Worm (Caenorhabditis elegans) whole organism, young adult: ENCODE results near the gene gegf-1.

Experiments
- B0019.2 ChIP-seq: fragments of 200-800 bp; sonication (Bioruptor generic); conservative IDR thresholded peaks from 2 replicates; pipeline ENCODE4 v1.3.6; 2022; ENCODE audit warnings: missing genetic modification reagents, missing genetic modification characterization, missing compliant biosample characterization
- D2030.7 ChIP-seq: fragments of 200-800 bp; sonication (Bioruptor generic); IDR thresholded peaks from 2 replicates; pipeline ENCODE4 v1.3.6; 2022; ENCODE audit warnings: missing genetic modification reagents, missing genetic modification characterization, missing compliant biosample characterization
- F22D6.2 ChIP-seq: sonication (generic microtip); optimal IDR thresholded peaks from 2 replicates; lab custom pipeline; 2016; ENCODE audit warnings: mild to moderate bottlenecking, missing genetic modification characterization, missing compliant biosample characterization
- K11D2.4 ChIP-seq: fragments of 200-800 bp; sonication (Bioruptor generic); IDR thresholded peaks from 2 replicates; pipeline ENCODE4 v1.3.6; 2022; ENCODE audit warnings: missing genetic modification reagents, missing genetic modification characterization, missing compliant biosample characterization
- Y53F4B.3 ChIP-seq: fragments of 200-800 bp; sonication (Bioruptor generic); IDR thresholded peaks from 2 replicates; pipeline ENCODE4 v1.3.6; 2022; ENCODE audit warnings: missing genetic modification reagents, missing genetic modification characterization, missing compliant biosample characterization
- Y53G8AR.9 ChIP-seq: fragments of 200-800 bp; sonication (Bioruptor generic); conservative IDR thresholded peaks from 2 replicates; pipeline ENCODE4 v1.3.6; 2022; ENCODE audit warnings: missing genetic modification reagents, missing genetic modification characterization, missing compliant biosample characterization
- Y56A3A.18 ChIP-seq: fragments of 200-800 bp; sonication (Bioruptor generic); IDR thresholded peaks from 2 replicates; pipeline ENCODE4 v1.3.6; 2022; ENCODE audit warnings: missing genetic modification reagents, missing genetic modification characterization, missing compliant biosample characterization
- Y95B8A.8 ChIP-seq: fragments of 200-800 bp; sonication (Bioruptor generic); IDR thresholded peaks from 2 replicates; pipeline ENCODE4 v1.3.6; 2022; ENCODE audit warnings: missing genetic modification reagents, missing genetic modification characterization, missing compliant biosample characterization
- attf-3 ChIP-seq: fragments of 200-800 bp; sonication (Bioruptor generic); conservative IDR thresholded peaks from 2 replicates; pipeline ENCODE4 v1.3.6; 2022; ENCODE audit warnings: missing genetic modification reagents, missing genetic modification characterization, missing compliant biosample characterization
- attf-5 ChIP-seq: fragments of 200-800 bp; sonication (Bioruptor generic); optimal IDR thresholded peaks from 2 replicates; lab custom pipeline; 2018; ENCODE audit warnings: mild to moderate bottlenecking, missing genetic modification characterization, missing compliant biosample characterization
- ceh-27 ChIP-seq: fragments of 200-800 bp; sonication (Bioruptor generic); optimal IDR thresholded peaks from 2 replicates; lab custom pipeline; 2018; ENCODE audit warnings: mild to moderate bottlenecking, missing genetic modification characterization, moderate library complexity, missing compliant biosample characterization
- ceh-40 ChIP-seq: fragments of 200-800 bp; sonication (Bioruptor generic); IDR thresholded peaks from 2 replicates; pipeline ENCODE4 v1.3.6; 2022; ENCODE audit warnings: missing genetic modification characterization, missing compliant biosample characterization
- ceh-58 ChIP-seq: fragments of 200-800 bp; sonication (Bioruptor generic); IDR thresholded peaks from 2 replicates; pipeline ENCODE4 v1.3.6; 2022; ENCODE audit warnings: missing genetic modification characterization, missing compliant biosample characterization
- die-1 ChIP-seq: sonication (generic microtip); optimal IDR thresholded peaks from 2 replicates; lab custom pipeline; 2016; ENCODE audit warnings: missing genotype, mild to moderate bottlenecking, missing genetic modification characterization, missing compliant biosample characterization
- efl-1 ChIP-seq: fragments of 150-350 bp; optimal IDR thresholded peaks from 2 replicates; lab custom pipeline; 2014; ENCODE audit warnings: missing biosample characterization, missing genetic modification reagents, missing genetic modification characterization
- egl-18 ChIP-seq: fragments of 200-800 bp; sonication (Bioruptor generic); IDR thresholded peaks from 2 replicates; pipeline ENCODE4 v1.3.6; 2022; ENCODE audit warnings: missing genetic modification reagents, missing genetic modification characterization, missing compliant biosample characterization
- fkh-3 ChIP-seq: sonication (generic microtip); optimal IDR thresholded peaks from 2 replicates; lab custom pipeline; 2016; ENCODE audit warnings: mild to moderate bottlenecking, missing genetic modification characterization, missing compliant biosample characterization
- hmg-1.2 ChIP-seq: fragments of 200-800 bp; sonication (Bioruptor generic); IDR thresholded peaks from 2 replicates; pipeline ENCODE4 v1.3.6; 2022; ENCODE audit warnings: missing genetic modification reagents, missing genetic modification characterization, missing compliant biosample characterization
- hmg-20 ChIP-seq: fragments of 200-800 bp; sonication (Bioruptor generic); IDR thresholded peaks from 2 replicates; pipeline ENCODE4 v1.3.6; 2022; ENCODE audit warnings: missing genetic modification reagents, missing genetic modification characterization, missing compliant biosample characterization
- lag-1 ChIP-seq: fragments of 200-800 bp; sonication (Bioruptor generic); IDR thresholded peaks from 2 replicates; pipeline ENCODE4 v1.3.6; 2022; ENCODE audit warnings: missing genetic modification reagents, missing genetic modification characterization, missing compliant biosample characterization
- let-526 ChIP-seq: fragments of 200-800 bp; sonication (Bioruptor generic); IDR thresholded peaks from 2 replicates; pipeline ENCODE4 v1.3.6; 2022; ENCODE audit warnings: missing genetic modification reagents, missing genetic modification characterization, missing compliant biosample characterization
- lin-40 ChIP-seq: sonication (generic microtip); optimal IDR thresholded peaks from 2 replicates; lab custom pipeline; 2016; ENCODE audit warnings: missing genetic modification characterization, mild to moderate bottlenecking, missing compliant biosample characterization, missing genotype, missing genetic modification reagents
- madf-10 ChIP-seq: sonication (generic microtip); optimal IDR thresholded peaks from 2 replicates; lab custom pipeline; 2016; ENCODE audit warnings: mild to moderate bottlenecking, missing genetic modification characterization, missing compliant biosample characterization
- madf-8 ChIP-seq: fragments of 200-800 bp; sonication (Bioruptor generic); conservative IDR thresholded peaks from 2 replicates; pipeline ENCODE4 v1.3.6; 2022; ENCODE audit warnings: missing genetic modification reagents, missing genetic modification characterization, missing compliant biosample characterization
- mcd-1 ChIP-seq: fragments of 200-800 bp; sonication (Bioruptor generic); IDR thresholded peaks from 2 replicates; pipeline ENCODE4 v1.3.6; 2022; ENCODE audit warnings: missing genetic modification reagents, missing genetic modification characterization, missing compliant biosample characterization
- mel-28 ChIP-seq: sonication (generic microtip); optimal IDR thresholded peaks from 2 replicates; lab custom pipeline; 2016; ENCODE audit warnings: borderline replicate concordance, mild to moderate bottlenecking, missing genetic modification characterization, missing compliant biosample characterization
- mxl-1 ChIP-seq: sonication (generic microtip); optimal IDR thresholded peaks from 2 replicates; lab custom pipeline; 2016; ENCODE audit warnings: missing genetic modification characterization, missing compliant biosample characterization
- nfya-2 ChIP-seq: fragments of 200-800 bp; sonication (Bioruptor generic); IDR thresholded peaks from 2 replicates; pipeline ENCODE4 v1.3.6; 2022; ENCODE audit warnings: missing genetic modification reagents, missing genetic modification characterization, missing compliant biosample characterization
- nhr-120 ChIP-seq: fragments of 200-800 bp; sonication (Bioruptor generic); IDR thresholded peaks from 2 replicates; pipeline ENCODE4 v1.3.6; 2022; ENCODE audit warnings: missing genetic modification characterization, missing compliant biosample characterization
- nhr-27 ChIP-seq: fragments of 200-800 bp; sonication (Bioruptor generic); optimal IDR thresholded peaks from 2 replicates; lab custom pipeline; 2018; ENCODE audit warnings: mild to moderate bottlenecking, missing genetic modification characterization, moderate library complexity, missing compliant biosample characterization
- nhr-80 ChIP-seq: sonication (generic microtip); optimal IDR thresholded peaks from 2 replicates; lab custom pipeline; 2016; ENCODE audit warnings: missing genetic modification characterization, missing compliant biosample characterization
- pbrm-1 ChIP-seq: fragments of 200-800 bp; sonication (Bioruptor generic); IDR thresholded peaks from 2 replicates; pipeline ENCODE4 v1.3.6; 2022; ENCODE audit warnings: missing genetic modification reagents, missing genetic modification characterization, missing compliant biosample characterization
- rec-8 ChIP-seq, 2 experiments: sonication (generic microtip); optimal IDR thresholded peaks; 2 replicates each; lab custom pipeline; 2016; ENCODE audit warnings: mild to moderate bottlenecking in 2 of 2, missing genetic modification characterization in 2 of 2, missing genetic modification reagents in 2 of 2, missing genotype in 2 of 2, missing biosample characterization in 1 of 2, missing compliant biosample characterization in 1 of 2, moderate library complexity in 1 of 2
- repo-1 ChIP-seq: sonication (generic microtip); optimal IDR thresholded peaks from 2 replicates; lab custom pipeline; 2017; ENCODE audit warnings: mild to moderate bottlenecking, missing genetic modification characterization, missing compliant biosample characterization
- sea-2 ChIP-seq: fragments of 200-800 bp; sonication (Bioruptor generic); IDR thresholded peaks from 2 replicates; pipeline ENCODE4 v1.3.6; 2022; ENCODE audit warnings: missing genetic modification characterization, missing compliant biosample characterization
- snpc-1.1 ChIP-seq: sonication (generic microtip); optimal IDR thresholded peaks from 2 replicates; lab custom pipeline; 2017; ENCODE audit warnings: missing genetic modification characterization, mild to moderate bottlenecking, missing compliant biosample characterization, antibody characterized with exemption, moderate library complexity, missing genotype, missing genetic modification reagents; ENCODE audit not compliant: insufficient read depth
- snpc-3.4 ChIP-seq: sonication (generic microtip); optimal IDR thresholded peaks from 2 replicates; lab custom pipeline; 2017; ENCODE audit warnings: missing genetic modification characterization, mild to moderate bottlenecking, missing compliant biosample characterization, antibody characterized with exemption, moderate library complexity, missing genotype, missing genetic modification reagents
- snpc-4 ChIP-seq, 5 experiments: fragments of 150-350 bp in 1 of 5; sonication (generic microtip) in 4 of 5; optimal IDR thresholded peaks; 2 replicates each; lab custom pipeline; 2014 to 2018; ENCODE audit warnings: missing genetic modification characterization in 5 of 5, missing biosample characterization in 3 of 5, antibody characterized with exemption in 2 of 5, mild to moderate bottlenecking in 2 of 5, missing compliant biosample characterization in 2 of 5, missing genotype in 2 of 5, moderate library complexity in 2 of 5, missing genetic modification reagents in 1 of 5
- somi-1 ChIP-seq: fragments of 200-800 bp; sonication (Bioruptor generic); optimal IDR thresholded peaks from 2 replicates; lab custom pipeline; 2018; ENCODE audit warnings: mild to moderate bottlenecking, missing genetic modification characterization, missing compliant biosample characterization
- sptf-2 ChIP-seq: fragments of 200-800 bp; sonication (Bioruptor generic); optimal IDR thresholded peaks from 2 replicates; lab custom pipeline; 2018; ENCODE audit warnings: mild to moderate bottlenecking, missing genetic modification characterization, missing compliant biosample characterization
- unc-130 ChIP-seq: sonication (generic microtip); optimal IDR thresholded peaks from 2 replicates; lab custom pipeline; 2016; ENCODE audit warnings: missing genetic modification reagents, missing genetic modification characterization, missing compliant biosample characterization
- unc-62 ChIP-seq: fragments of 150-350 bp; optimal IDR thresholded peaks from 2 replicates; lab custom pipeline; 2014; ENCODE audit warnings: missing biosample characterization, missing genetic modification reagents, missing genetic modification characterization
- xnd-1 ChIP-seq: sonication (generic microtip); optimal IDR thresholded peaks from 2 replicates; lab custom pipeline; 2016; ENCODE audit warnings: missing genotype, missing genetic modification reagents, missing genetic modification characterization, missing compliant biosample characterization
- zim-3 ChIP-seq: sonication (generic microtip); optimal IDR thresholded peaks from 2 replicates; lab custom pipeline; 2017; ENCODE audit warnings: mild to moderate bottlenecking, missing genetic modification characterization, moderate library complexity, missing compliant biosample characterization
- ztf-18 ChIP-seq: sonication (generic microtip); optimal IDR thresholded peaks from 2 replicates; lab custom pipeline; 2016; ENCODE audit warnings: missing genotype, mild to moderate bottlenecking, missing genetic modification characterization, missing compliant biosample characterization
- ztf-22 ChIP-seq: fragments of 200-800 bp; sonication (Bioruptor generic); optimal IDR thresholded peaks from 2 replicates; lab custom pipeline; 2018; ENCODE audit warnings: mild to moderate bottlenecking, missing genetic modification characterization, moderate library complexity, missing compliant biosample characterization
- ztf-3 ChIP-seq: fragments of 200-800 bp; sonication (Bioruptor generic); optimal IDR thresholded peaks from 2 replicates; lab custom pipeline; 2018; ENCODE audit warnings: mild to moderate bottlenecking, missing genetic modification characterization, missing compliant biosample characterization

Gene gegf-1

ce11 chrIV:125881-126781 lies 31.6 kb downstream of the gegf-1 start, which contains the start of the genes grld-1 and cox-6C (continued):
- TF ChIP-seq madf-10 (tag; lab: Kevin White, UChicago) (no peak), zim-3 (tag; lab: Kevin White, UChicago) (peak; percentile 93), pbrm-1 (GFP tag; lab: Robert Waterston, UW) (no peak), sptf-2 (GFP tag; lab: Kevin White, UChicago) (no peak), ceh-27 (GFP tag; lab: Kevin White, UChicago) (peak; percentile 0), repo-1 (tag; lab: Kevin White, UChicago) (no peak), ceh-40 (GFP tag; lab: Robert Waterston, UW) (no peak), die-1 (tag; lab: Kevin White, UChicago) (no peak), Y56A3A.18 (GFP tag; lab: Robert Waterston, UW) (no peak), xnd-1 (tag; lab: Kevin White, UChicago) (no peak), ztf-18 (tag; lab: Kevin White, UChicago) (no peak), madf-8 (GFP tag; lab: Robert Waterston, UW) (no peak), mcd-1 (GFP tag; lab: Robert Waterston, UW) (peak; percentile 47; the same call in 1 of the 2 replicates), attf-5 (GFP tag; lab: Kevin White, UChicago) (peak; percentile 87), Y53F4B.3 (GFP tag; lab: Robert Waterston, UW) (no peak), attf-3 (GFP tag; lab: Robert Waterston, UW) (peak; percentile 92), mxl-1 (tag; lab: Kevin White, UChicago) (no peak), ceh-58 (GFP tag; lab: Robert Waterston, UW) (no peak), hmg-1.2 (GFP tag; lab: Robert Waterston, UW) (peak; percentile 41; the same call in 1 of the 2 replicates), ztf-22 (GFP tag; lab: Kevin White, UChicago) (no peak), Y95B8A.8 (GFP tag; lab: Robert Waterston, UW) (no peak), unc-130 (GFP tag; lab: Kevin White, UChicago) (no peak), nhr-80 (tag; lab: Kevin White, UChicago) (peak; percentile 0), fkh-3 (no peak), nhr-120 (GFP tag; lab: Robert Waterston, UW) (no peak), somi-1 (GFP tag; lab: Kevin White, UChicago) (no peak), unc-62 (GFP tag; lab: Kevin White, UChicago) (no peak), B0019.2 (GFP tag; lab: Robert Waterston, UW) (no peak), Y53G8AR.9 (GFP tag; lab: Robert Waterston, UW) (no peak), rec-8 (tag; optimal IDR thresholded peaks at IDR 0.05; lab: Kevin White, UChicago) (no peak), lag-1 (GFP tag; lab: Robert Waterston, UW) (no peak), let-526 (GFP tag; lab: Robert Waterston, UW) (no peak), hmg-20 (GFP tag; lab: Robert Waterston, UW) (no peak), snpc-3.4 (tag; lab: Kevin White, UChicago) (no peak), ztf-3 (GFP tag; lab: Kevin White, UChicago) (no peak), lin-40 (tag; lab: Kevin White, UChicago) (peak; percentile 65), snpc-1.1 (tag; lab: Kevin White, UChicago) (no peak), D2030.7 (GFP tag; lab: Robert Waterston, UW) (peak; percentile 83), K11D2.4 (GFP tag; lab: Robert Waterston, UW) (no peak), nfya-2 (GFP tag; lab: Robert Waterston, UW) (no peak), F22D6.2 (tag; lab: Kevin White, UChicago) (no peak), mel-28 (tag; lab: Kevin White, UChicago) (no peak), sea-2 (GFP tag; lab: Robert Waterston, UW) (no peak), efl-1 (GFP tag; lab: Kevin White, UChicago) (peak; percentile 2), egl-18 (GFP tag; lab: Robert Waterston, UW) (no peak), nhr-27 (no peak), snpc-4 (GFP tag; optimal IDR thresholded peaks at IDR 0.05; lab: Kevin White, UChicago) (no peak), snpc-4 (tag; optimal IDR thresholded peaks at IDR 0.05; lab: Kevin White, UChicago) (peak in 2 of 4 experiments; percentile 10 to 52)
